Fruit fly (Drosophila melanogaster): Measurements from ENCODE around the gene Pcp.

Pcp gene

dm6 chr2L:7026988-7027908 lies 5.8 kb downstream of the Pcp start, which contains the start of the genes CG31908 and MME1:
TSS of gene CG31908 (minus strand) at chr2L:7027389.
TSS of gene MME1 (plus strand) at chr2L:7027526.
- TF ChIP-seq CG10543 (GFP tag; optimal IDR thresholded peaks at IDR 0.05) = no peak
- TF ChIP-seq insv (GFP tag; optimal IDR thresholded peaks at IDR 0.05) = no peak
- no peak for TF ChIP-seq crc (GFP tag; optimal IDR thresholded peaks at IDR 0.05)
- TF ChIP-seq Hmr (GFP tag; optimal IDR thresholded peaks at IDR 0.05) = no peak
- TF ChIP-seq row (GFP tag; IDR thresholded peaks at IDR 0.05) = peak; percentile 41; the same call in 1 of the 3 replicates
- no peak for TF ChIP-seq prd (optimal IDR thresholded peaks at IDR 0.05)
- TF ChIP-seq prd (GFP tag; IDR thresholded peaks at IDR 0.05) = no peak
- no peak for TF ChIP-seq CG8388 (GFP tag; optimal IDR thresholded peaks at IDR 0.05)
- peak; percentile 28; the same call in 1 of the 2 replicates for TF ChIP-seq Rfx (GFP tag; IDR thresholded peaks at IDR 0.05)
- TF ChIP-seq en (GFP tag; optimal IDR thresholded peaks at IDR 0.05) = no peak
- peak; percentile 12 for TF ChIP-seq Vsx1 (GFP tag; optimal IDR thresholded peaks at IDR 0.05)
- peak; percentile 29 for TF ChIP-seq CG17829 (tag; optimal IDR thresholded peaks at IDR 0.05)
- no peak for TF ChIP-seq ERR (GFP tag; optimal IDR thresholded peaks at IDR 0.05)
- no peak for TF ChIP-seq ash1 (GFP tag; optimal IDR thresholded peaks at IDR 0.05)
- TF ChIP-seq hkb (optimal IDR thresholded peaks at IDR 0.05) = no peak
- TF ChIP-seq hkb (GFP tag; IDR thresholded peaks at IDR 0.05) = no peak
- 0 out of 4 replicates have a peak, but pooled peaks have one; percentile 52 for TF ChIP-seq chinmo (GFP tag; IDR thresholded peaks at IDR 0.05; ENCODE audit: partially characterized antibody)
- TF ChIP-seq CG7745 (tag; optimal IDR thresholded peaks at IDR 0.05) = no peak
- no peak for TF ChIP-seq CG33557 (GFP tag; optimal IDR thresholded peaks at IDR 0.05)
- TF ChIP-seq D19B (GFP tag; optimal IDR thresholded peaks at IDR 0.05) = no peak
- peak; percentile 79 for TF ChIP-seq Bgb (GFP tag; IDR thresholded peaks at IDR 0.05; ENCODE audit: partially characterized antibody)
- no peak for TF ChIP-seq tx (GFP tag; optimal IDR thresholded peaks at IDR 0.05)
- TF ChIP-seq CG16813 (GFP tag; IDR thresholded peaks at IDR 0.05; ENCODE audit: partially characterized antibody) = peak; percentile 75
- TF ChIP-seq CG13894 (tag; optimal IDR thresholded peaks at IDR 0.05) = no peak
- TF ChIP-seq Poxn (GFP tag; IDR thresholded peaks at IDR 0.05) = no peak
- no peak for TF ChIP-seq Hsf (GFP tag; optimal IDR thresholded peaks at IDR 0.05)
- no peak for TF ChIP-seq toy (GFP tag; IDR thresholded peaks at IDR 0.05)
- no peak for TF ChIP-seq Nf-YA (GFP tag; IDR thresholded peaks at IDR 0.05)
- no peak for TF ChIP-seq Six4 (GFP tag; optimal IDR thresholded peaks at IDR 0.05)
- TF ChIP-seq psq (GFP tag; optimal IDR thresholded peaks at IDR 0.05) = no peak
- no peak for TF ChIP-seq dati (GFP tag; IDR thresholded peaks at IDR 0.05)
- no peak for TF ChIP-seq CG9817 (tag; optimal IDR thresholded peaks at IDR 0.05)
- no peak for TF ChIP-seq Bdp1 (GFP tag; optimal IDR thresholded peaks at IDR 0.05)
- TF ChIP-seq CG17612 (GFP tag; IDR thresholded peaks at IDR 0.05) = no peak
- TF ChIP-seq Med (GFP tag) = peak; percentile 94
- no peak for TF ChIP-seq aop (GFP tag; IDR thresholded peaks at IDR 0.05)
- no peak for TF ChIP-seq zfh1 (GFP tag; IDR thresholded peaks at IDR 0.05)
- TF ChIP-seq sim (GFP tag; IDR thresholded peaks at IDR 0.05) = no peak
- no peak for TF ChIP-seq CG1233 (GFP tag; optimal IDR thresholded peaks at IDR 0.05)
- TF ChIP-seq crol (GFP tag; IDR thresholded peaks at IDR 0.05) = no peak
- TF ChIP-seq Mad (GFP tag; optimal IDR thresholded peaks at IDR 0.05) = no peak
- no peak for TF ChIP-seq Rx (GFP tag; IDR thresholded peaks at IDR 0.05)
- no peak for TF ChIP-seq lov (optimal IDR thresholded peaks at IDR 0.05)
- no peak for TF ChIP-seq lov (GFP tag; IDR thresholded peaks at IDR 0.05)
- no peak for TF ChIP-seq CG5180 (GFP tag; optimal IDR thresholded peaks at IDR 0.05)
- peak; percentile 39 for TF ChIP-seq fu2 (GFP tag; optimal IDR thresholded peaks at IDR 0.05)
- TF ChIP-seq run (tag; optimal IDR thresholded peaks at IDR 0.05) = no peak
- no peak for TF ChIP-seq twi (tag; optimal IDR thresholded peaks at IDR 0.05)
- no peak for TF ChIP-seq CG4282 (GFP tag; optimal IDR thresholded peaks at IDR 0.05)
- no peak for TF ChIP-seq E2f1 (GFP tag; IDR thresholded peaks at IDR 0.05)
- no peak for TF ChIP-seq tio (GFP tag; optimal IDR thresholded peaks at IDR 0.05)
